Worm (Caenorhabditis elegans) whole organism, late embryonic: Measurements from ENCODE around the gene fbxc-45.
"Not testable (repeated sequence)": the region's sequence is repeated elsewhere in the genome, so short reads cannot be mapped to it uniquely, and the experiment has no call there.

Source experiments
- K09A11.1 ChIP-seq: sonication (generic microtip); optimal IDR thresholded peaks from 2 replicates; lab custom pipeline; 2017; ENCODE audit warnings: antibody characterized with exemption, mild to moderate bottlenecking, missing genetic modification characterization, missing compliant biosample characterization; ENCODE audit not compliant: insufficient read depth
- ama-1 ChIP-seq: fragments of 150-350 bp; optimal IDR thresholded peaks from 2 replicates; lab custom pipeline; 2014
- ceh-19 ChIP-seq: fragments of 200-800 bp; sonication (Bioruptor generic); optimal IDR thresholded peaks from 2 replicates; lab custom pipeline; 2018; ENCODE audit warnings: mild to moderate bottlenecking, missing genetic modification characterization, missing compliant biosample characterization
- ceh-2 ChIP-seq: sonication (generic microtip); optimal IDR thresholded peaks from 2 replicates; lab custom pipeline; 2016; ENCODE audit warnings: missing genotype, missing genetic modification characterization, missing compliant biosample characterization
- ceh-24 ChIP-seq: sonication (generic microtip); optimal IDR thresholded peaks from 2 replicates; lab custom pipeline; 2016; ENCODE audit warnings: mild to moderate bottlenecking, missing genetic modification characterization, missing compliant biosample characterization
- ceh-30 ChIP-seq: fragments of 150-350 bp; optimal IDR thresholded peaks from 2 replicates; lab custom pipeline; 2014; ENCODE audit warnings: missing biosample characterization, missing genetic modification characterization
- ceh-31 ChIP-seq: sonication (generic microtip); optimal IDR thresholded peaks from 2 replicates; lab custom pipeline; 2016; ENCODE audit warnings: missing genetic modification characterization, missing compliant biosample characterization
- ceh-34 ChIP-seq: sonication (generic microtip); optimal IDR thresholded peaks from 2 replicates; lab custom pipeline; 2016; ENCODE audit warnings: mild to moderate bottlenecking, missing genetic modification characterization, missing compliant biosample characterization
- ceh-48 ChIP-seq: sonication (generic microtip); optimal IDR thresholded peaks from 2 replicates; lab custom pipeline; 2016; ENCODE audit warnings: missing genetic modification characterization, inconsistent platforms, missing compliant biosample characterization
- ceh-6 ChIP-seq: fragments of 200-800 bp; sonication (Bioruptor generic); optimal IDR thresholded peaks from 2 replicates; lab custom pipeline; 2018; ENCODE audit warnings: mild to moderate bottlenecking, missing genetic modification characterization, missing compliant biosample characterization
- ceh-9 ChIP-seq: sonication (generic microtip); optimal IDR thresholded peaks from 2 replicates; lab custom pipeline; 2016; ENCODE audit warnings: mild to moderate bottlenecking, missing genetic modification characterization, inconsistent platforms, missing compliant biosample characterization
- che-1 ChIP-seq: sonication (generic microtip); optimal IDR thresholded peaks from 2 replicates; lab custom pipeline; 2016; ENCODE audit warnings: mild to moderate bottlenecking, missing genetic modification characterization, missing compliant biosample characterization
- elt-4 ChIP-seq: sonication (generic microtip); optimal IDR thresholded peaks from 2 replicates; lab custom pipeline; 2016; ENCODE audit warnings: missing genetic modification characterization, missing compliant biosample characterization
- ets-4 ChIP-seq: sonication (generic microtip); optimal IDR thresholded peaks from 2 replicates; lab custom pipeline; 2016; ENCODE audit warnings: missing genetic modification characterization, missing compliant biosample characterization
- fax-1 ChIP-seq: sonication (generic microtip); optimal IDR thresholded peaks from 2 replicates; lab custom pipeline; 2016; ENCODE audit warnings: missing genotype, missing genetic modification characterization, missing compliant biosample characterization
- fkh-10 ChIP-seq: fragments of 150-350 bp; optimal IDR thresholded peaks from 2 replicates; lab custom pipeline; 2014; ENCODE audit warnings: missing biosample characterization, missing genetic modification reagents, missing genetic modification characterization
- hlh-15 ChIP-seq: sonication (generic microtip); optimal IDR thresholded peaks from 2 replicates; lab custom pipeline; 2016; ENCODE audit warnings: missing genetic modification characterization, missing compliant biosample characterization
- hlh-6 ChIP-seq: sonication (generic microtip); optimal IDR thresholded peaks from 2 replicates; lab custom pipeline; 2016; ENCODE audit warnings: missing genotype, missing genetic modification characterization, missing compliant biosample characterization
- hlh-8 ChIP-seq: sonication (generic microtip); optimal IDR thresholded peaks from 2 replicates; lab custom pipeline; 2016; ENCODE audit warnings: missing genotype, missing genetic modification characterization, missing compliant biosample characterization
- lim-6 ChIP-seq: sonication (generic microtip); optimal IDR thresholded peaks from 2 replicates; lab custom pipeline; 2016; ENCODE audit warnings: missing genetic modification characterization, missing compliant biosample characterization
- mec-3 ChIP-seq: sonication (generic microtip); optimal IDR thresholded peaks from 2 replicates; lab custom pipeline; 2016; ENCODE audit warnings: borderline replicate concordance, missing genetic modification characterization, missing compliant biosample characterization
- nfya-1 ChIP-seq: sonication (generic microtip); optimal IDR thresholded peaks from 2 replicates; lab custom pipeline; 2017; ENCODE audit warnings: missing genetic modification characterization, mild to moderate bottlenecking, missing compliant biosample characterization, antibody characterized with exemption, moderate library complexity
- nhr-232 ChIP-seq: sonication (generic microtip); optimal IDR thresholded peaks from 2 replicates; lab custom pipeline; 2016; ENCODE audit warnings: missing genetic modification characterization, missing compliant biosample characterization
- npax-4 ChIP-seq: sonication (generic microtip); optimal IDR thresholded peaks from 2 replicates; lab custom pipeline; 2016; ENCODE audit warnings: missing genetic modification characterization, missing compliant biosample characterization
- odd-2 ChIP-seq: sonication (generic microtip); optimal IDR thresholded peaks from 2 replicates; lab custom pipeline; 2017; ENCODE audit warnings: antibody characterized with exemption, mild to moderate bottlenecking, missing genetic modification characterization, missing compliant biosample characterization
- pat-9 ChIP-seq: fragments of 200-800 bp; sonication (Bioruptor generic); optimal IDR thresholded peaks from 2 replicates; lab custom pipeline; 2018; ENCODE audit warnings: mild to moderate bottlenecking, missing genetic modification characterization, moderate library complexity, missing compliant biosample characterization
- pax-1 ChIP-seq: fragments of 150-350 bp; optimal IDR thresholded peaks from 2 replicates; lab custom pipeline; 2014; ENCODE audit warnings: missing biosample characterization, missing genetic modification characterization
- pha-2 ChIP-seq: sonication (generic microtip); optimal IDR thresholded peaks from 2 replicates; lab custom pipeline; 2017; ENCODE audit warnings: mild to moderate bottlenecking, missing genetic modification characterization, missing compliant biosample characterization
- pha-4 ChIP-seq: fragments of 150-350 bp; optimal IDR thresholded peaks from 2 replicates; lab custom pipeline; 2018; ENCODE audit warnings: missing biosample characterization, missing genetic modification reagents, missing genetic modification characterization
- pqm-1 ChIP-seq: sonication (generic microtip); optimal IDR thresholded peaks from 2 replicates; lab custom pipeline; 2016; ENCODE audit warnings: missing genetic modification characterization, missing compliant biosample characterization
- pros-1 ChIP-seq: fragments of 150-350 bp; optimal IDR thresholded peaks from 2 replicates; lab custom pipeline; 2014; ENCODE audit warnings: missing biosample characterization, missing genetic modification reagents, missing genetic modification characterization
- rnt-1 ChIP-seq: sonication (generic microtip); optimal IDR thresholded peaks from 2 replicates; lab custom pipeline; 2016; ENCODE audit warnings: missing genetic modification characterization, missing compliant biosample characterization
- sox-4 ChIP-seq: sonication (generic microtip); optimal IDR thresholded peaks from 2 replicates; lab custom pipeline; 2017; ENCODE audit warnings: mild to moderate bottlenecking, missing genetic modification characterization, inconsistent platforms, missing compliant biosample characterization
- ttx-3 ChIP-seq: sonication (generic microtip); optimal IDR thresholded peaks from 2 replicates; lab custom pipeline; 2016; ENCODE audit warnings: missing genetic modification reagents, missing genetic modification characterization, missing compliant biosample characterization
- unc-3 ChIP-seq, 2 experiments: fragments of 200-800 bp in 1 of 2; sonication (Bioruptor generic) in 1 of 2; sonication (generic microtip) in 1 of 2; conservative IDR thresholded peaks in 1 of 2; optimal IDR thresholded peaks in 1 of 2; 2 replicates each; pipeline versions ENCODE4 v1.3.6 to Lab custom; 2016 to 2022; ENCODE audit warnings: missing compliant biosample characterization in 2 of 2, missing genetic modification characterization in 2 of 2, missing genetic modification reagents in 1 of 2

fbxc-45 gene

DNA sequence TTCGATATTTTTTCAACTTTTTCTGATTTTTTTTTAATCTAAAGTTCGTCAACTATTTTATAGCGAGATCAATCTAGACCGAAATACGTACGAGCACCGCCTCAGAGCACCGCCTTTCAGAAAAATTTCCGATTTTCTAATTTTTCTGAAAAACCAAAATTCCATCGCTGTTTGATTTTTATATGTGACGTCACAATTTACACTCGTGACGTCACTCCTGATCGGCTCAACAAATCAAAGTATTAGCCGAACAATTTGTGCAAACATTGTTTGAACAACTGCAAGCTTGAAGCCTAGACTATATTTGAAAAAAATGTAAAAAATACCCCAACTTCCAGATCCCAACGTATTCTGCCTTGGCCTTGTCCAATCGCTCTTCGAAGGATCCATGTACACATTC is 13.2 kb upstream of the fbxc-45 start:
- no peak for TF ChIP-seq che-1
- no peak for TF ChIP-seq rnt-1 (tag; lab: Kevin White, UChicago)

DNA sequence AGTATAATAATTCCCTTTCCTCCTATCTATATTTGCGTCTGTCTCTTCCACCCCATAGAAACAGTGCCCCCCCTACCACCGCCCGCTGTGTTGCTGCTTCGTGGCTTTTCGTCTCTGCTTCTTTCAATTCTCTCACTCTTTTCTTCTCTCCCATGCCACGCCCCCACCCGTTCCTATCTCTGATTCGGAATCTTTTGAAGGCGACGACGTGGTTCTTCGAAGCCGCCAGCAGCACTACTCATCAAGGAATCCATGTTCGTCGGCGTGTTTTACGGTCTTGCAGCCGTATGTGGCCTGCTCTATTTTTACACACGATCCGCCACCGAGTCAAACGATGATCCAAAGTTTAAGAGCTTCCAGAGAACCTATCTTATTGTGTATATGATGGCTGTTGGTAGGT is 9.2 kb upstream of the fbxc-45 start, which contains the start of gene samt-1:
samt-1 (plus strand) TSS at position 176 of the 400 bp plus-strand sequence.
- no peak for TF ChIP-seq ets-4 (tag; lab: Kevin White, UChicago)
- no peak for TF ChIP-seq odd-2 (tag; lab: Kevin White, UChicago)
- TF ChIP-seq ceh-48 (tag; lab: Kevin White, UChicago): no peak
- no peak for TF ChIP-seq ceh-31 (tag; lab: Kevin White, UChicago)
- TF ChIP-seq ttx-3 (tag; lab: Kevin White, UChicago): no peak
- no peak for TF ChIP-seq npax-4 (tag; lab: Kevin White, UChicago)
- TF ChIP-seq elt-4: no peak
- TF ChIP-seq lim-6: no peak
- TF ChIP-seq unc-3 (GFP tag; conservative IDR thresholded peaks at IDR 0.05; lab: Robert Waterston, UW): no peak
- TF ChIP-seq unc-3 (tag; optimal IDR thresholded peaks at IDR 0.05; lab: Kevin White, UChicago): no peak
- TF ChIP-seq hlh-6: no peak
- TF ChIP-seq fkh-10 (GFP tag; lab: Kevin White, UChicago): no peak
- TF ChIP-seq ceh-9 (tag; lab: Kevin White, UChicago): no peak
- TF ChIP-seq pax-1 (tag; lab: Kevin White, UChicago): no peak
- no peak for TF ChIP-seq pat-9 (tag; lab: Kevin White, UChicago)
- no peak for TF ChIP-seq rnt-1 (tag; lab: Kevin White, UChicago)
- no peak for TF ChIP-seq che-1

DNA sequence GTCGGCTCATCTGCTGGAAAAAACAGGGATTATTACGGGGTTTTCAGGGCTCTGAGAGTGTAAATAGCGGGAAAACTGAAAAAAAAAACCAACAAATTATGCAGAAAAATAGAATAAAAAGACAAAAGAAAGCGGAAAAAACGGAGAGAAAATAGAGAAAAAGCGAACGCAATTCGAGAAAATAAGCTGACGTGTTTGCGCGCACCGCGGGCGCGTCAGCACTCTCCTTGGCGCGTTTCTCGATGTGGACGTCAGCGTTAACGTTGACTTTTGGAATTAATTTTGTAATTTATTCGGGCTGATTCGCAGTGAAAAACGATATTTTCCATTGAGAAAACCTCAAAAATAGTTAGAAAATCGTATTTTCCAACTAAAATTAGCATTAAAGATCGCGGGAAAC is 6.4 kb upstream of the fbxc-45 start, which contains the start of gene manf-1:
manf-1 (minus strand) TSS at position 13 of the 400 bp plus-strand sequence.
- TF ChIP-seq pax-1 (tag; lab: Kevin White, UChicago): no peak
- peak; percentile 26 for TF ChIP-seq nfya-1 (tag; lab: Kevin White, UChicago)
- no peak for TF ChIP-seq K09A11.1 (tag; lab: Kevin White, UChicago)
- TF ChIP-seq ceh-31 (tag; lab: Kevin White, UChicago): peak; percentile 11
- peak; percentile 11 for TF ChIP-seq ceh-30 (tag; lab: Kevin White, UChicago)
- TF ChIP-seq unc-3 (GFP tag; conservative IDR thresholded peaks at IDR 0.05; lab: Robert Waterston, UW): no peak
- no peak for TF ChIP-seq unc-3 (tag; optimal IDR thresholded peaks at IDR 0.05; lab: Kevin White, UChicago)
- TF ChIP-seq ceh-34 (tag; lab: Kevin White, UChicago): no peak

DNA sequence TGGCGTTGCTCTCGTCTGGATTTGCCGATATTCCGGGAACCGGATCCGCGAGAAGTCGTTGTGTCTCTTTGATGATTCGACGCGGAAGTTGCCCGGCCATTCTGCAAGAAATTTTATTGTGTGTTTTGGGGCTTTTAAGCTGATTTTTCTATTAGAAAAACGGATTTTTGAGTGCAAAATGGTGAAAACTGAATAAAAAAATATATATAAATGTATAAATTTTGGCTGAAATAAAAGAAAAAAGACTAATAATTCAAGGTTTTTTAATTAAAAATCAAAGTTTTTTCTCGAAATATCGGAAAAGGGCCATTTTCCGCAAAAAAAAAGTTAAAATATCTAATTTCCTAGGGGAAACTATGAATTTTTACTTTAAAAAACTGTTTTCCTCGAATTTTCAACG is 3.5 kb upstream of the fbxc-45 start, which contains the start of gene ubc-13:
ubc-13 (minus strand) TSS at position 101 of the 400 bp plus-strand sequence.
- TF ChIP-seq ceh-19 (GFP tag; lab: Kevin White, UChicago) (no peak), pha-4 (no peak), hlh-15 (tag; lab: Kevin White, UChicago) (no peak), ceh-9 (tag; lab: Kevin White, UChicago) (no peak), K09A11.1 (tag; lab: Kevin White, UChicago) (no peak), hlh-6 (no peak), pha-2 (tag; lab: Kevin White, UChicago) (no peak), pqm-1 (no peak), fax-1 (no peak), pros-1 (tag; lab: Kevin White, UChicago) (no peak), ceh-24 (no peak), ceh-6 (GFP tag; lab: Kevin White, UChicago) (no peak), ama-1 (no peak), sox-4 (tag; lab: Kevin White, UChicago) (no peak), mec-3 (tag; lab: Kevin White, UChicago) (no peak), che-1 (no peak)

DNA sequence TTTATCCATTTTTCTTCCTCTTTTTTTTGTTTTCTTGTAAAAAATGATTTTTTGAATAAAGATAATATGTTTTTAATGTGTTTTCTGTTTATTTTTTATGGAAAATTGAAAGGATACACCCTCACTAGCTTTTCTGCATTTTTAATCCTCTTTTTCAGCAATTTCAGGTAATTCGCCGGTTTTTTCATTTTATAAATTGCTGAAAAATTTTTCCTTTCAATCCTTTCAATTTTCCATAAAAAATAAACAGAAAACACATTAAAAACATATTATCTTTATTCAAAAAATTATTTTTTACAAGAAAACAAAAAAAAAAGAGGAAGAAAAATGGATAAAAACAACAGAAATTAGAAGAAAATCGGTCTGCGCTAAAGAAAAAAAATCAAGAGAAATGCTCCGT is 4.3 kb downstream of the fbxc-45 start, which contains the start of gene Y54G2A.50:
Y54G2A.50 (plus strand) TSS at position 301 of the 400 bp plus-strand sequence.
- not testable (repeated sequence) for TF ChIP-seq ceh-2; nhr-232 (tag; lab: Kevin White, UChicago); hlh-8 (tag; lab: Kevin White, UChicago)
